Worm (Caenorhabditis elegans) whole organism, L3 larva: Measurements from ENCODE around the gene C18H9.1.

Experiments used
- aly-2 ChIP-seq: fragments of 150-350 bp; optimal IDR thresholded peaks from 2 replicates; lab custom pipeline; 2014; ENCODE audit warnings: missing biosample characterization, missing genetic modification characterization
- ama-1 ChIP-seq: fragments of 150-350 bp; optimal IDR thresholded peaks from 2 replicates; lab custom pipeline; 2018
- ceh-16 ChIP-seq: sonication (generic microtip); optimal IDR thresholded peaks from 2 replicates; lab custom pipeline; 2017; ENCODE audit warnings: missing biosample characterization, missing genetic modification characterization
- elt-2 ChIP-seq: sonication (generic microtip); optimal IDR thresholded peaks from 2 replicates; lab custom pipeline; 2016; ENCODE audit warnings: missing genetic modification reagents, mild to moderate bottlenecking, missing genetic modification characterization, missing compliant biosample characterization
- fkh-10 ChIP-seq: sonication (generic microtip); optimal IDR thresholded peaks from 2 replicates; lab custom pipeline; 2017; ENCODE audit warnings: missing biosample characterization, missing genetic modification reagents, missing genetic modification characterization
- lin-15B ChIP-seq: fragments of 150-350 bp; optimal IDR thresholded peaks from 2 replicates; lab custom pipeline; 2014; ENCODE audit warnings: missing biosample characterization, missing genetic modification characterization
- nhr-25 ChIP-seq: sonication (generic microtip); optimal IDR thresholded peaks from 2 replicates; lab custom pipeline; 2017; ENCODE audit warnings: missing biosample characterization, missing genetic modification characterization
- skn-1 ChIP-seq: fragments of 150-350 bp; optimal IDR thresholded peaks from 2 replicates; lab custom pipeline; 2014; ENCODE audit warnings: missing biosample characterization, missing genetic modification characterization
- snpc-4 ChIP-seq: fragments of 150-350 bp; optimal IDR thresholded peaks from 2 replicates; lab custom pipeline; 2014; ENCODE audit warnings: missing biosample characterization, missing genetic modification characterization
- unc-62 ChIP-seq: fragments of 150-350 bp; sonication (generic microtip); optimal IDR thresholded peaks from 4 replicates; lab custom pipeline; 2014; ENCODE audit warnings: missing biosample characterization, missing genetic modification reagents, missing genetic modification characterization

ce11 chrII:6663799-6664198 lies 35.1 kb upstream of the C18H9.1 start:
- TF ChIP-seq ceh-16 (no peak), fkh-10 (GFP tag; lab: Kevin White, UChicago) (no peak), skn-1 (tag; lab: Kevin White, UChicago) (no peak), snpc-4 (tag; lab: Kevin White, UChicago) (no peak), aly-2 (tag; lab: Kevin White, UChicago) (no peak), elt-2 (peak; percentile 39), lin-15B (tag; lab: Kevin White, UChicago) (no peak), unc-62 (no peak), nhr-25 (no peak), ama-1 (lab: Kevin White, UChicago) (no peak)
